Fruit fly (Drosophila melanogaster) whole organism, embryonic: ENCODE data around the gene CG32267.

Source experiments
- Adf1 ChIP-seq: fragments of 200-800 bp; sonication (Bioruptor generic); IDR thresholded peaks from 2 replicates; pipeline ENCODE4 v1.3.6; 2022; ENCODE audit warnings: missing biosample characterization, missing genetic modification characterization
- CG12659 ChIP-seq: fragments of 200-800 bp; sonication (Bioruptor generic); optimal IDR thresholded peaks from 3 replicates; lab custom pipeline; 2017; ENCODE audit warnings: mild to moderate bottlenecking, missing biosample characterization, missing genetic modification reagents, missing genetic modification characterization
- CG13296 ChIP-seq: fragments of 200-800 bp; sonication (Bioruptor generic); optimal IDR thresholded peaks from 3 replicates; lab custom pipeline; 2018; ENCODE audit warnings: missing biosample characterization, mild to moderate bottlenecking, missing genetic modification characterization
- CG14014 ChIP-seq: fragments of 200-800 bp; sonication (Bioruptor generic); IDR thresholded peaks from 2 replicates; pipeline ENCODE4 v1.3.6; 2022; ENCODE audit warnings: missing biosample characterization, missing genetic modification characterization
- CG15479 ChIP-seq: fragments of 200-800 bp; sonication (Bioruptor generic); optimal IDR thresholded peaks from 3 replicates; lab custom pipeline; 2019; ENCODE audit warnings: missing biosample characterization, mild to moderate bottlenecking, missing genetic modification characterization, moderate library complexity
- CG15514 ChIP-seq: fragments of 200-800 bp; sonication (Bioruptor generic); optimal IDR thresholded peaks from 3 replicates; lab custom pipeline; 2017; ENCODE audit warnings: missing biosample characterization, missing genetic modification characterization, mild to moderate bottlenecking, moderate library complexity, missing genetic modification reagents
- CG1603 ChIP-seq: fragments of 200-800 bp; sonication (Bioruptor generic); optimal IDR thresholded peaks from 2 replicates; lab custom pipeline; 2019; ENCODE audit warnings: missing biosample characterization, mild to moderate bottlenecking, missing genetic modification characterization, moderate library complexity
- CG17186 ChIP-seq: fragments of 200-800 bp; sonication (Bioruptor generic); optimal IDR thresholded peaks from 3 replicates; lab custom pipeline; 2017; ENCODE audit warnings: missing biosample characterization, missing genetic modification reagents, missing genetic modification characterization
- CG17361 ChIP-seq: fragments of 200-800 bp; sonication (Bioruptor generic); IDR thresholded peaks from 3 replicates; pipeline ENCODE4 v1.3.6; 2022; ENCODE audit warnings: missing biosample characterization, missing genetic modification characterization
- CG17385 ChIP-seq: fragments of 200-800 bp; sonication (Bioruptor generic); optimal IDR thresholded peaks from 3 replicates; lab custom pipeline; 2018; ENCODE audit warnings: missing biosample characterization, mild to moderate bottlenecking, missing genetic modification characterization
- CG2116 ChIP-seq: fragments of 200-800 bp; sonication (Bioruptor generic); optimal IDR thresholded peaks from 3 replicates; lab custom pipeline; 2018; ENCODE audit warnings: missing biosample characterization, mild to moderate bottlenecking, missing genetic modification characterization
- CG2712 ChIP-seq: fragments of 200-800 bp; optimal IDR thresholded peaks from 3 replicates; lab custom pipeline; 2019; ENCODE audit warnings: missing biosample characterization, mild to moderate bottlenecking, missing genetic modification characterization, moderate library complexity
- CG32532 ChIP-seq: fragments of 200-800 bp; sonication (Bioruptor generic); IDR thresholded peaks from 2 replicates; pipeline ENCODE4 v1.3.6; 2022; ENCODE audit warnings: missing biosample characterization, missing genetic modification characterization
- CG34376 ChIP-seq: fragments of 200-800 bp; sonication (Bioruptor generic); optimal IDR thresholded peaks from 2 replicates; lab custom pipeline; 2018; ENCODE audit warnings: missing biosample characterization, mild to moderate bottlenecking, missing genetic modification characterization
- CG3847 ChIP-seq: fragments of 200-800 bp; sonication (Bioruptor generic); IDR thresholded peaks from 2 replicates; pipeline ENCODE4 v1.3.6; 2022; ENCODE audit warnings: missing biosample characterization, missing genetic modification characterization
- CG4360 ChIP-seq: fragments of 200-800 bp; sonication (Bioruptor generic); IDR thresholded peaks from 2 replicates; pipeline ENCODE4 v1.3.6; 2022; ENCODE audit warnings: missing biosample characterization, missing genetic modification characterization
- CG43689 ChIP-seq: fragments of 200-800 bp; sonication (Bioruptor generic); IDR thresholded peaks from 2 replicates; pipeline ENCODE4 v1.3.6; 2022; ENCODE audit warnings: missing biosample characterization, missing genetic modification characterization
- CG4707 ChIP-seq: fragments of 200-800 bp; sonication (Bioruptor generic); optimal IDR thresholded peaks from 2 replicates; lab custom pipeline; 2018; ENCODE audit warnings: missing biosample characterization, mild to moderate bottlenecking, missing genetic modification characterization, moderate library complexity
- CG5953 ChIP-seq: fragments of 200-800 bp; sonication (Bioruptor generic); IDR thresholded peaks from 2 replicates; pipeline ENCODE4 v1.3.6; 2022; ENCODE audit warnings: missing biosample characterization, missing genetic modification characterization
- CG6854 ChIP-seq: fragments of 200-800 bp; sonication (Bioruptor generic); optimal IDR thresholded peaks from 3 replicates; lab custom pipeline; 2017; ENCODE audit warnings: missing biosample characterization, mild to moderate bottlenecking, missing genetic modification characterization
- CG8924 ChIP-seq: fragments of 200-800 bp; optimal IDR thresholded peaks from 3 replicates; lab custom pipeline; 2019; ENCODE audit warnings: missing biosample characterization, mild to moderate bottlenecking, missing genetic modification characterization, moderate library complexity
- CG9797 ChIP-seq: fragments of 200-800 bp; sonication (Bioruptor generic); optimal IDR thresholded peaks from 3 replicates; lab custom pipeline; 2018; ENCODE audit warnings: missing biosample characterization, mild to moderate bottlenecking, missing genetic modification characterization
- CTCF ChIP-seq: fragments of 200-800 bp; sonication (Bioruptor generic); optimal IDR thresholded peaks from 2 replicates; lab custom pipeline; 2017; ENCODE audit warnings: missing biosample characterization, mild to moderate bottlenecking, missing genetic modification characterization, moderate library complexity
- Doc3 ChIP-seq: fragments of 200-800 bp; sonication (Bioruptor generic); IDR thresholded peaks from 3 replicates; pipeline ENCODE4 v1.3.6; 2022; ENCODE audit warnings: missing biosample characterization, missing genetic modification characterization; ENCODE audit not compliant: partially characterized antibody
- Hr3 ChIP-seq: fragments of 200-800 bp; sonication (Bioruptor generic); optimal IDR thresholded peaks from 3 replicates; lab custom pipeline; 2016; ENCODE audit warnings: missing biosample characterization, missing genetic modification characterization
- MBD-R2 ChIP-seq: fragments of 200-800 bp; sonication (Bioruptor generic); IDR thresholded peaks from 2 replicates; pipeline ENCODE4 v1.3.6; 2022; ENCODE audit warnings: missing biosample characterization, missing genetic modification characterization
- Meics ChIP-seq: fragments of 200-800 bp; sonication (Bioruptor generic); optimal IDR thresholded peaks from 2 replicates; lab custom pipeline; 2017; ENCODE audit warnings: missing biosample characterization, mild to moderate bottlenecking, missing genetic modification characterization
- Myb ChIP-seq: fragments of 200-800 bp; sonication (Bioruptor generic); optimal IDR thresholded peaks from 2 replicates; lab custom pipeline; 2016; ENCODE audit warnings: missing biosample characterization, missing genetic modification characterization
- Nf-YA ChIP-seq: fragments of 200-800 bp; sonication (Bioruptor generic); IDR thresholded peaks from 2 replicates; pipeline ENCODE4 v1.3.6; 2022; ENCODE audit warnings: missing biosample characterization, missing genetic modification characterization
- Rfx ChIP-seq: fragments of 200-800 bp; sonication (Bioruptor generic); IDR thresholded peaks from 2 replicates; pipeline ENCODE4 v1.3.6; 2022; ENCODE audit warnings: missing biosample characterization, missing genetic modification characterization
- Sin3A ChIP-seq: fragments of >200 bp; optimal IDR thresholded peaks from 2 replicates; lab custom pipeline; 2018
- YL-1 ChIP-seq: fragments of 200-800 bp; sonication (Bioruptor generic); optimal IDR thresholded peaks from 3 replicates; lab custom pipeline; 2017; ENCODE audit warnings: missing biosample characterization, mild to moderate bottlenecking, missing genetic modification characterization
- ase ChIP-seq: fragments of 200-800 bp; sonication (Bioruptor generic); IDR thresholded peaks from 3 replicates; pipeline ENCODE4 v1.3.6; 2022; ENCODE audit warnings: missing biosample characterization, missing genetic modification characterization
- bbx ChIP-seq: fragments of 200-800 bp; sonication (Bioruptor generic); IDR thresholded peaks from 2 replicates; pipeline ENCODE4 v1.3.6; 2022; ENCODE audit warnings: missing biosample characterization, missing genetic modification characterization; ENCODE audit not compliant: partially characterized antibody
- bsh ChIP-seq, 2 experiments: fragments of 200-800 bp; sonication (Bioruptor generic); optimal IDR thresholded peaks; 2 replicates each; lab custom pipeline; 2017 to 2018; ENCODE audit warnings: mild to moderate bottlenecking in 2 of 2, missing biosample characterization in 2 of 2, missing genetic modification characterization in 2 of 2, moderate library complexity in 1 of 2
- cg ChIP-seq: fragments of 200-800 bp; sonication (Bioruptor generic); optimal IDR thresholded peaks from 3 replicates; lab custom pipeline; 2019; ENCODE audit warnings: missing biosample characterization, mild to moderate bottlenecking, missing genetic modification characterization, moderate library complexity
- chinmo ChIP-seq: fragments of 200-800 bp; sonication (Bioruptor generic); IDR thresholded peaks from 4 replicates; pipeline ENCODE4 v1.3.6; 2022; ENCODE audit warnings: missing biosample characterization, missing genetic modification characterization; ENCODE audit not compliant: partially characterized antibody
- crp ChIP-seq, 2 experiments: fragments of 200-800 bp; sonication (Bioruptor generic); optimal IDR thresholded peaks; 2 replicates in 1 of 2; 3 replicates in 1 of 2; lab custom pipeline; 2017; ENCODE audit warnings: missing biosample characterization in 2 of 2, missing genetic modification characterization in 2 of 2, mild to moderate bottlenecking in 1 of 2, moderate library complexity in 1 of 2
- dmrt99B ChIP-seq: fragments of 200-800 bp; sonication (Bioruptor generic); optimal IDR thresholded peaks from 2 replicates; lab custom pipeline; 2018; ENCODE audit warnings: missing biosample characterization, mild to moderate bottlenecking, missing genetic modification characterization, moderate library complexity
- dpn ChIP-seq, 2 experiments: fragments of 200-800 bp; sonication (Bioruptor generic); optimal IDR thresholded peaks; 3 replicates each; lab custom pipeline; 2016; ENCODE audit warnings: missing biosample characterization in 2 of 2, missing genetic modification characterization in 2 of 2
- ftz-f1 ChIP-seq: fragments of 200-800 bp; sonication (Bioruptor generic); optimal IDR thresholded peaks from 2 replicates; lab custom pipeline; 2016; ENCODE audit warnings: missing biosample characterization, missing genetic modification characterization
- gro ChIP-seq: fragments of 200-800 bp; sonication (Bioruptor generic); optimal IDR thresholded peaks from 2 replicates; lab custom pipeline; 2016; ENCODE audit warnings: missing biosample characterization, missing genetic modification characterization
- inv ChIP-seq: fragments of 200-800 bp; sonication (Bioruptor generic); IDR thresholded peaks from 2 replicates; pipeline ENCODE4 v1.3.6; 2022; ENCODE audit warnings: missing biosample characterization, missing genetic modification characterization; ENCODE audit not compliant: partially characterized antibody
- knrl ChIP-seq: fragments of 200-800 bp; sonication (Bioruptor generic); IDR thresholded peaks from 3 replicates; pipeline ENCODE4 v1.3.6; 2022; ENCODE audit warnings: missing biosample characterization, missing genetic modification characterization; ENCODE audit not compliant: partially characterized antibody
- lilli ChIP-seq: fragments of 200-800 bp; sonication (Bioruptor generic); optimal IDR thresholded peaks from 3 replicates; lab custom pipeline; 2016; ENCODE audit warnings: missing biosample characterization, missing genetic modification characterization
- run ChIP-seq: fragments of 200-800 bp; sonication (Bioruptor generic); optimal IDR thresholded peaks from 3 replicates; lab custom pipeline; 2018; ENCODE audit warnings: missing biosample characterization, mild to moderate bottlenecking, missing genetic modification characterization
- sna ChIP-seq: fragments of 200-800 bp; sonication (Bioruptor generic); IDR thresholded peaks from 2 replicates; pipeline ENCODE4 v1.3.6; 2022; ENCODE audit warnings: missing biosample characterization, missing genetic modification characterization; ENCODE audit not compliant: partially characterized antibody
- sqz ChIP-seq: fragments of 200-800 bp; sonication (Bioruptor generic); optimal IDR thresholded peaks from 3 replicates; lab custom pipeline; 2018; ENCODE audit warnings: missing biosample characterization, mild to moderate bottlenecking, missing genetic modification characterization
- zen ChIP-seq: fragments of 200-800 bp; sonication (Bioruptor generic); optimal IDR thresholded peaks from 3 replicates; lab custom pipeline; 2018; ENCODE audit warnings: missing biosample characterization, mild to moderate bottlenecking, missing genetic modification characterization, moderate library complexity

Gene CG32267

DNA sequence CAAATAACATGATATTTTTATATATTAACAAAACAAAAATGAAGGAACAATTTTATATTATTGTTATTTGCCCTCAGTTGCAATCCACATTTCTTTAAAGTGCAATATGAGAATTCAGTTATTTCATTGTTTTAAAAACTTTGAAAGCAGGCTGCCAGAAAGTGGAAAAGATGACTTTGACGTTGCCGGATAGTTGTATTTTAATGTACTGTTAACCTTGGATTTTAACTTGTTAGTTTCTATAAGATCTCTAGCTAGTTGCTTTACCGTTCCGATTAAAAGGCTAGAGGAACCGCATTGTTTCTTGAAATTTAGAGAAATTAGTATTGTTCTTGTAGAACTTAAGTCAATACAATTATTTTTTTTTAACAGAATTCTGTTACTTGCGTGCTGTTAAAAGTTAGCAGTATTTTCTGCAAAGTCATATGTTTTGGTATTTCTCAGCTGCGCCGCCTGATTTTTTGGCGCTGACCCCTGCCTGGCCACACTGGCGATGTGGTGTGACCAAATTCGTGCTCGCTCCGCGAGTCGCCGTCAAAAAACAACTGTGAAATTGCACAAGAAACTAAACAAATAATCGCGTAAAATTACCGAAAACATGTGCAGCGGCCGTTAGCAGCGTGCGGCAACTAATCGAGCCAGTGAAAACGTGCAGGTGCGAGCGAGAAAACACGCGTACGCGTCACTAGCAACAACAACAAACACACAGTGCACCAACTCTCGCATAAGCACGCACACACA, 43.5 kb upstream of the CG32267 start, which contains the start of gene Eip63E:
TSS of gene Eip63E (plus strand) at position 472 of the 741 bp plus-strand sequence.
- peak; percentile 14 for TF ChIP-seq CG2116 (GFP tag; lab: Kevin White, UChicago)
- TF ChIP-seq CG8924, result peak; percentile 74
- peak; percentile 51; the same call in 1 of the 3 replicates for TF ChIP-seq knrl (GFP tag; lab: Robert Waterston, UW)
- TF ChIP-seq CG17385 (GFP tag; lab: Kevin White, UChicago), result peak; percentile 12
- peak; percentile 98 for TF ChIP-seq cg (GFP tag; lab: Kevin White, UChicago)
- TF ChIP-seq YL-1, result peak; percentile 67
- 0 out of 2 replicates have a peak, but pooled peaks have one; percentile 15 for TF ChIP-seq CG43689 (GFP tag; lab: Robert Waterston, UW)
- TF ChIP-seq Nf-YA, result no peak
- no peak for TF ChIP-seq Doc3
- peak; percentile 17 for TF ChIP-seq Meics (GFP tag; lab: Kevin White, UChicago)
- TF ChIP-seq run (tag; lab: Kevin White, UChicago), result peak; percentile 20
- TF ChIP-seq CG5953 (GFP tag; lab: Robert Waterston, UW), result no peak
- TF ChIP-seq chinmo (GFP tag; lab: Robert Waterston, UW), result peak; percentile 90; the same call in 2 of the 4 replicates
- peak; percentile 40 for TF ChIP-seq CG32532 (GFP tag; lab: Robert Waterston, UW)
- TF ChIP-seq zen (tag; lab: Kevin White, UChicago), result no peak
- peak in 1 of 2 experiments; percentile 39 for TF ChIP-seq bsh (GFP tag; optimal IDR thresholded peaks at IDR 0.05; lab: Kevin White, UChicago)
- TF ChIP-seq bbx, result peak; percentile 52
- TF ChIP-seq CG4360 (GFP tag; lab: Robert Waterston, UW), result peak; percentile 98
- peak; percentile 63 for TF ChIP-seq Sin3A
- TF ChIP-seq dmrt99B, result no peak
- TF ChIP-seq MBD-R2, result peak; percentile 70
- TF ChIP-seq CG15479 (GFP tag; lab: Kevin White, UChicago), result peak; percentile 11
- TF ChIP-seq crp (GFP tag; optimal IDR thresholded peaks at IDR 0.05; lab: Kevin White, UChicago), result peak in 1 of 2 experiments; percentile 81
- TF ChIP-seq Adf1, result peak; percentile 61
- peak; percentile 59 for TF ChIP-seq CG15514 (GFP tag; lab: Kevin White, UChicago)
- no peak for TF ChIP-seq lilli (GFP tag; lab: Kevin White, UChicago)
- no peak for TF ChIP-seq ase (GFP tag; lab: Robert Waterston, UW)
- TF ChIP-seq sna, result peak; percentile 67
- TF ChIP-seq CG3847 (GFP tag; lab: Robert Waterston, UW), result peak; percentile 26; the same call in 1 of the 2 replicates
- TF ChIP-seq CG14014 (GFP tag; lab: Robert Waterston, UW), result no peak
- TF ChIP-seq Myb, result peak; percentile 93
- peak; percentile 47 for TF ChIP-seq CG13296
- TF ChIP-seq gro, result no peak
- TF ChIP-seq CG4707 (GFP tag; lab: Kevin White, UChicago), result no peak
- peak; percentile 50; the same call in 2 of the 3 replicates for TF ChIP-seq CG17361 (GFP tag; lab: Robert Waterston, UW)
- peak; percentile 95 for TF ChIP-seq ftz-f1 (GFP tag; lab: Kevin White, UChicago)
- peak; percentile 38 for TF ChIP-seq CTCF (GFP tag; lab: Kevin White, UChicago)
- TF ChIP-seq sqz, result no peak
- peak; percentile 35 for TF ChIP-seq CG2712
- TF ChIP-seq Rfx, result peak; percentile 29; the same call in 1 of the 2 replicates
- peak; percentile 34 for TF ChIP-seq CG17186 (GFP tag; lab: Kevin White, UChicago)
- TF ChIP-seq dpn (GFP tag; optimal IDR thresholded peaks at IDR 0.05; lab: Kevin White, UChicago), result no peak
- peak; percentile 37 for TF ChIP-seq CG1603 (tag; lab: Kevin White, UChicago)
- peak; percentile 23 for TF ChIP-seq CG6854 (GFP tag; lab: Kevin White, UChicago)
- no peak for TF ChIP-seq Hr3 (GFP tag; lab: Kevin White, UChicago)
- peak; percentile 37 for TF ChIP-seq CG34376 (GFP tag; lab: Kevin White, UChicago)
- peak; percentile 93 for TF ChIP-seq CG9797 (GFP tag; lab: Kevin White, UChicago)
- peak; percentile 26; the same call in 1 of the 2 replicates for TF ChIP-seq inv (GFP tag; lab: Robert Waterston, UW)
- TF ChIP-seq CG12659, result peak; percentile 76
